Worm (Caenorhabditis elegans) whole organism, young adult: ENCODE results near the gene C18D4.12.

Experiments used
- B0035.1 ChIP-seq: sonication (generic microtip); optimal IDR thresholded peaks from 2 replicates; lab custom pipeline; 2016; ENCODE audit warnings: missing genetic modification characterization, mild to moderate bottlenecking, missing compliant biosample characterization, missing genotype, missing genetic modification reagents
- F22D6.2 ChIP-seq: sonication (generic microtip); optimal IDR thresholded peaks from 2 replicates; lab custom pipeline; 2016; ENCODE audit warnings: mild to moderate bottlenecking, missing genetic modification characterization, missing compliant biosample characterization
- F37B4.10 ChIP-seq: fragments of 200-800 bp; sonication (Bioruptor generic); IDR thresholded peaks from 2 replicates; pipeline ENCODE4 v1.3.6; 2022; ENCODE audit warnings: missing genetic modification characterization, missing compliant biosample characterization
- F52B5.7 ChIP-seq: sonication (generic microtip); optimal IDR thresholded peaks from 2 replicates; lab custom pipeline; 2016; ENCODE audit warnings: mild to moderate bottlenecking, missing genetic modification characterization, missing compliant biosample characterization
- K11D2.4 ChIP-seq: fragments of 200-800 bp; sonication (Bioruptor generic); IDR thresholded peaks from 2 replicates; pipeline ENCODE4 v1.3.6; 2022; ENCODE audit warnings: missing genetic modification reagents, missing genetic modification characterization, missing compliant biosample characterization
- T07F8.4 ChIP-seq: sonication (generic microtip); optimal IDR thresholded peaks from 2 replicates; lab custom pipeline; 2016; ENCODE audit warnings: mild to moderate bottlenecking, missing genetic modification characterization, moderate library complexity, missing compliant biosample characterization
- Y67H2A.10 ChIP-seq: fragments of 200-800 bp; sonication (Bioruptor generic); conservative IDR thresholded peaks from 2 replicates; pipeline ENCODE4 v1.3.6; 2022; ENCODE audit warnings: missing genetic modification reagents, missing genetic modification characterization, missing compliant biosample characterization
- Y79H2A.3 ChIP-seq: fragments of 200-800 bp; sonication (Bioruptor generic); conservative IDR thresholded peaks from 2 replicates; pipeline ENCODE4 v1.3.6; 2022; ENCODE audit warnings: missing genetic modification reagents, missing genetic modification characterization, missing compliant biosample characterization
- akir-1 ChIP-seq: fragments of 200-800 bp; sonication (Bioruptor generic); optimal IDR thresholded peaks from 2 replicates; lab custom pipeline; 2018; ENCODE audit warnings: mild to moderate bottlenecking, missing genetic modification characterization, moderate library complexity, missing compliant biosample characterization
- aptf-3 ChIP-seq: fragments of 200-800 bp; sonication (Bioruptor generic); IDR thresholded peaks from 2 replicates; pipeline ENCODE4 v1.3.6; 2022; ENCODE audit warnings: missing genetic modification characterization, missing compliant biosample characterization
- atf-7 ChIP-seq: sonication (generic microtip); optimal IDR thresholded peaks from 2 replicates; lab custom pipeline; 2017; ENCODE audit warnings: mild to moderate bottlenecking, missing genetic modification characterization, missing compliant biosample characterization
- ceh-58 ChIP-seq: fragments of 200-800 bp; sonication (Bioruptor generic); IDR thresholded peaks from 2 replicates; pipeline ENCODE4 v1.3.6; 2022; ENCODE audit warnings: missing genetic modification characterization, missing compliant biosample characterization
- die-1 ChIP-seq: sonication (generic microtip); optimal IDR thresholded peaks from 2 replicates; lab custom pipeline; 2016; ENCODE audit warnings: missing genotype, mild to moderate bottlenecking, missing genetic modification characterization, missing compliant biosample characterization
- egrh-3 ChIP-seq: fragments of 200-800 bp; sonication (Bioruptor generic); IDR thresholded peaks from 2 replicates; pipeline ENCODE4 v1.3.6; 2022; ENCODE audit warnings: missing genetic modification reagents, missing genetic modification characterization, missing compliant biosample characterization
- him-1 ChIP-seq: sonication (generic microtip); optimal IDR thresholded peaks from 2 replicates; lab custom pipeline; 2016; ENCODE audit warnings: missing genotype, missing genetic modification reagents, missing genetic modification characterization, missing compliant biosample characterization
- hlh-26 ChIP-seq: fragments of 200-800 bp; sonication (Bioruptor generic); conservative IDR thresholded peaks from 2 replicates; pipeline ENCODE4 v1.3.6; 2022; ENCODE audit warnings: missing genetic modification reagents, missing genetic modification characterization, missing compliant biosample characterization
- hmg-1.2 ChIP-seq: fragments of 200-800 bp; sonication (Bioruptor generic); IDR thresholded peaks from 2 replicates; pipeline ENCODE4 v1.3.6; 2022; ENCODE audit warnings: missing genetic modification reagents, missing genetic modification characterization, missing compliant biosample characterization
- lag-1 ChIP-seq: fragments of 200-800 bp; sonication (Bioruptor generic); IDR thresholded peaks from 2 replicates; pipeline ENCODE4 v1.3.6; 2022; ENCODE audit warnings: missing genetic modification reagents, missing genetic modification characterization, missing compliant biosample characterization
- let-526 ChIP-seq: fragments of 200-800 bp; sonication (Bioruptor generic); IDR thresholded peaks from 2 replicates; pipeline ENCODE4 v1.3.6; 2022; ENCODE audit warnings: missing genetic modification reagents, missing genetic modification characterization, missing compliant biosample characterization
- lir-1 ChIP-seq: fragments of 200-800 bp; sonication (Bioruptor generic); conservative IDR thresholded peaks from 2 replicates; pipeline ENCODE4 v1.3.6; 2022; ENCODE audit warnings: missing genetic modification reagents, missing genetic modification characterization, missing compliant biosample characterization
- lsl-1 ChIP-seq: fragments of 200-800 bp; sonication (Bioruptor generic); optimal IDR thresholded peaks from 2 replicates; lab custom pipeline; 2018; ENCODE audit warnings: mild to moderate bottlenecking, missing genetic modification characterization, moderate library complexity, missing compliant biosample characterization
- madf-3 ChIP-seq: fragments of 200-800 bp; sonication (Bioruptor generic); IDR thresholded peaks from 2 replicates; pipeline ENCODE4 v1.3.6; 2022; ENCODE audit warnings: missing genetic modification reagents, missing genetic modification characterization, missing compliant biosample characterization
- madf-8 ChIP-seq: fragments of 200-800 bp; sonication (Bioruptor generic); conservative IDR thresholded peaks from 2 replicates; pipeline ENCODE4 v1.3.6; 2022; ENCODE audit warnings: missing genetic modification reagents, missing genetic modification characterization, missing compliant biosample characterization
- mcd-1 ChIP-seq: fragments of 200-800 bp; sonication (Bioruptor generic); IDR thresholded peaks from 2 replicates; pipeline ENCODE4 v1.3.6; 2022; ENCODE audit warnings: missing genetic modification reagents, missing genetic modification characterization, missing compliant biosample characterization
- nfya-2 ChIP-seq: fragments of 200-800 bp; sonication (Bioruptor generic); IDR thresholded peaks from 2 replicates; pipeline ENCODE4 v1.3.6; 2022; ENCODE audit warnings: missing genetic modification reagents, missing genetic modification characterization, missing compliant biosample characterization
- nhr-120 ChIP-seq: fragments of 200-800 bp; sonication (Bioruptor generic); IDR thresholded peaks from 2 replicates; pipeline ENCODE4 v1.3.6; 2022; ENCODE audit warnings: missing genetic modification characterization, missing compliant biosample characterization
- rcor-1 ChIP-seq: fragments of 200-800 bp; sonication (Bioruptor generic); IDR thresholded peaks from 2 replicates; pipeline ENCODE4 v1.3.6; 2022; ENCODE audit warnings: missing genetic modification reagents, missing genetic modification characterization, missing compliant biosample characterization
- repo-1 ChIP-seq: sonication (generic microtip); optimal IDR thresholded peaks from 2 replicates; lab custom pipeline; 2017; ENCODE audit warnings: mild to moderate bottlenecking, missing genetic modification characterization, missing compliant biosample characterization
- sea-2 ChIP-seq: fragments of 200-800 bp; sonication (Bioruptor generic); IDR thresholded peaks from 2 replicates; pipeline ENCODE4 v1.3.6; 2022; ENCODE audit warnings: missing genetic modification characterization, missing compliant biosample characterization
- snpc-1.1 ChIP-seq: sonication (generic microtip); optimal IDR thresholded peaks from 2 replicates; lab custom pipeline; 2017; ENCODE audit warnings: missing genetic modification characterization, mild to moderate bottlenecking, missing compliant biosample characterization, antibody characterized with exemption, moderate library complexity, missing genotype, missing genetic modification reagents; ENCODE audit not compliant: insufficient read depth
- tbx-9 ChIP-seq: sonication (generic microtip); optimal IDR thresholded peaks from 2 replicates; lab custom pipeline; 2016; ENCODE audit warnings: borderline replicate concordance, missing genetic modification characterization, inconsistent platforms, missing compliant biosample characterization
- zfh-2 ChIP-seq: fragments of 200-800 bp; sonication (Bioruptor generic); conservative IDR thresholded peaks from 2 replicates; pipeline ENCODE4 v1.3.6; 2022; ENCODE audit warnings: missing genetic modification reagents, missing genetic modification characterization, missing compliant biosample characterization
- zim-3 ChIP-seq: sonication (generic microtip); optimal IDR thresholded peaks from 2 replicates; lab custom pipeline; 2017; ENCODE audit warnings: mild to moderate bottlenecking, missing genetic modification characterization, moderate library complexity, missing compliant biosample characterization
- ztf-28 ChIP-seq: fragments of 200-800 bp; sonication (Bioruptor generic); IDR thresholded peaks from 2 replicates; pipeline ENCODE4 v1.3.6; 2022; ENCODE audit warnings: missing genetic modification reagents, missing genetic modification characterization, missing compliant biosample characterization

Gene C18D4.12

ce11 chrV:17512763-17513162 lies 17.6 kb downstream of the C18D4.12 start:
- TF ChIP-seq F22D6.2 (no peak), lsl-1 (GFP tag; lab: Kevin White, UChicago) (no peak), snpc-1.1 (tag; lab: Kevin White, UChicago) (no peak), zfh-2 (peak; percentile 70; the same call in 1 of the 2 replicates), him-1 (tag; lab: Kevin White, UChicago) (no peak), ztf-28 (0 out of 2 replicates have a peak, but pooled peaks have one; percentile 18)
- TF ChIP-seq, all 124 proteins: peak for 2

- TF ChIP-seq T07F8.4 (tag; lab: Kevin White, UChicago) (no peak), let-526 (GFP tag; lab: Robert Waterston, UW) (no peak), akir-1 (GFP tag; lab: Kevin White, UChicago) (no peak)
Measured at ce11 chrV:17508493-17508892, 21.9 kb downstream of the C18D4.12 start, which contains the start of gene srw-32. Gene srw-32, plus strand, starts transcription at chrV:17508793.

ce11 chrV:17506289-17506688 lies 24.1 kb downstream of the C18D4.12 start, which contains the start of gene srw-31:
Gene srw-31, plus strand, starts transcription at chrV:17506589.
- no peak for TF ChIP-seq F52B5.7 (tag; lab: Kevin White, UChicago)

DNA sequence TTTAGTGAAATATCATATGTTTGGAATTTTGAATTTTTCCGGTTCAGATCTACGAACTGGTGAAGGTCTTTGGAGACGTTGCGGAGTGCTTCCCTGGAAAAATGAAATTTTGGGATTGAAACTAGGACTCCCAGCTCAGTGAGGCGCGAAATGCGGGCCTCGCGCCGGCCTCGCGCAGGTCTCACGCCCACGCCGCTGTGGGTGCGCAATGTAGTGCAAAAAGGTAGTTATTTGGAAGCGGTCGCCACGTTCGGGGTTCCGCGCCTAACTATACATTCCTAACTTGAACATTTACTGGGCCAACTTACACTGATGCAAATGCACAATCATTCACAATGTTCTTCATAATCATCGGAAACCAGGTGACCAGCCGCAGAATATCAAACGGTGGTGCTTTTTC lies 30.3 kb downstream of the C18D4.12 start:
- TF ChIP-seq F52B5.7 (tag; lab: Kevin White, UChicago) = no peak
- 0 out of 2 replicates have a peak, but pooled peaks have one; percentile 17 for TF ChIP-seq ceh-58
- TF ChIP-seq K11D2.4 = no peak
- 0 out of 2 replicates have a peak, but pooled peaks have one; percentile 52 for TF ChIP-seq nhr-120 (GFP tag; lab: Robert Waterston, UW)
- peak; percentile 74 for TF ChIP-seq zfh-2

DNA sequence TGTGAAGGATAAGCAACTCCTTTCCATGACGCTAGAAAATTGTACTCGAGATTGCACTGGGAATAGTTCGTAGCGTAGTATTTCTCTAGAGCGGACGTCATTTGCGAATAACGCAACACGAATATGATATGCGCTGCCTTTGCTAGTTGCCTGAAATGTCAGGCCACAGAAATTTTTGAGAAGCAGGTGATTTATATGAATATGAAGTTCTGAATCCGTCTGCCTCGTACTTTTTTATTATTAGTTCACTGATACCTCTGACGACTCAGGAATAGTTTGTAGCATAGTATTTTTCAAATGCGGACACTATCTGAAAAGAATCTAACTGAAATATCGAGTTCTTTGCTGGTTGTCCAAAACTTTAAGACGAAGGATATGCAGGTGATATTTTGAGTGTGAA lies 34.3 kb downstream of the C18D4.12 start, which contains the start of gene srh-118:
Gene srh-118, minus strand, starts transcription at position 101 of the 400 bp plus-strand sequence.
- TF ChIP-seq atf-7 (tag; lab: Kevin White, UChicago) = no peak
- no peak for TF ChIP-seq rcor-1 (GFP tag; lab: Robert Waterston, UW)
- TF ChIP-seq die-1 (tag; lab: Kevin White, UChicago) = no peak
- no peak for TF ChIP-seq sea-2
- no peak for TF ChIP-seq let-526 (GFP tag; lab: Robert Waterston, UW)
- no peak for TF ChIP-seq hlh-26 (GFP tag; lab: Robert Waterston, UW)
- TF ChIP-seq akir-1 (GFP tag; lab: Kevin White, UChicago) = no peak
- no peak for TF ChIP-seq egrh-3 (GFP tag; lab: Robert Waterston, UW)
- no peak for TF ChIP-seq lir-1
- no peak for TF ChIP-seq hmg-1.2 (GFP tag; lab: Robert Waterston, UW)
- TF ChIP-seq Y67H2A.10 = no peak

- TF ChIP-seq zim-3 (tag; lab: Kevin White, UChicago) = no peak
- no peak for TF ChIP-seq madf-8 (GFP tag; lab: Robert Waterston, UW)
- TF ChIP-seq madf-3 (GFP tag; lab: Robert Waterston, UW) = no peak
- no peak for TF ChIP-seq egrh-3 (GFP tag; lab: Robert Waterston, UW)
- TF ChIP-seq B0035.1 = no peak
- no peak for TF ChIP-seq mcd-1 (GFP tag; lab: Robert Waterston, UW)
- TF ChIP-seq F37B4.10 (GFP tag; lab: Robert Waterston, UW) = no peak
- no peak for TF ChIP-seq aptf-3
- no peak for TF ChIP-seq repo-1 (tag; lab: Kevin White, UChicago)
- TF ChIP-seq nfya-2 (GFP tag; lab: Robert Waterston, UW) = no peak
- TF ChIP-seq tbx-9 (tag; lab: Kevin White, UChicago) = no peak
- TF ChIP-seq lag-1 (GFP tag; lab: Robert Waterston, UW) = no peak
- TF ChIP-seq Y79H2A.3 = no peak
Measured at ce11 chrV:17493732-17494131, 36.7 kb downstream of the C18D4.12 start, which contains the start of gene fbxa-102. Gene fbxa-102, minus strand, starts transcription at chrV:17493832.
